Worm (Caenorhabditis elegans): Measurements from ENCODE around the gene T04H1.5.

Gene T04H1.5

ce11 chrV:12255343-12255742 lies 4.2 kb downstream of the T04H1.5 start, which contains the start of gene T04H1.12:
T04H1.12 (plus strand) TSS chrV:12255643.
- no peak for TF ChIP-seq jun-1 (tag; optimal IDR thresholded peaks at IDR 0.05)
- TF ChIP-seq nfya-1 (tag; optimal IDR thresholded peaks at IDR 0.05; ENCODE audit: insufficient read depth), result no peak
- no peak for TF ChIP-seq pha-4 (tag; optimal IDR thresholded peaks at IDR 0.05)
- TF ChIP-seq egl-5 (tag; optimal IDR thresholded peaks at IDR 0.05), result no peak
- no peak for TF ChIP-seq mdl-1 (tag; optimal IDR thresholded peaks at IDR 0.05)
- no peak for TF ChIP-seq nhr-28 (tag; optimal IDR thresholded peaks at IDR 0.05)

ce11 chrV:12256398-12256797 lies 5.3 kb downstream of the T04H1.5 start, which contains the start of gene ugt-55:
ugt-55 (plus strand) TSS chrV:12256698.
- no peak for TF ChIP-seq nhr-237 (tag; optimal IDR thresholded peaks at IDR 0.05)
- no peak for TF ChIP-seq lin-15B (tag; optimal IDR thresholded peaks at IDR 0.05)
- TF ChIP-seq ztf-11 (tag; optimal IDR thresholded peaks at IDR 0.05), result no peak

DNA sequence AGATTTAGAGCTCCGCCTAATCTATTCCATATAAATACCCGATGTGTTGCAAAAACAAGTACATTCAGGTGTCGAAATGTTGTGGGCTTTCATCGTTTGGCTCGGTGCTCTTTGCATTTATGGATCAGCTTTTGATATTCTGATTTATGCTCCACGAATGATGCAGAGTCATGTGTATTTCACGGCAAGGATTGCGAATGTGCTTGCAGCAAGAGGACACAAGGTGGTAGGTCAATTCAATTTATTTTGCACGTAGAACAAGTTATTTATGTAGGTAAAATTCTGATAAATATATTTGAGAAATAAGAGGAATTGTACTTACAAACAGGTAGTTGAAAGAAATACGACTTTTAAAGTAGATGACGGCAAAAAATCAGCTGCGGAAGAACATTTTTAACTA lies 7.8 kb downstream of the T04H1.5 start, which contains the start of gene ugt-56:
TSS of gene ugt-56 (plus strand) at position 61 of the 400 bp plus-strand sequence.
- TF ChIP-seq tbx-2 (tag; optimal IDR thresholded peaks at IDR 0.05), result no peak
- no peak for TF ChIP-seq fkh-2 (tag; optimal IDR thresholded peaks at IDR 0.05)
- no peak for TF ChIP-seq R02D3.7 (tag; optimal IDR thresholded peaks at IDR 0.05)
- no peak for TF ChIP-seq ZK546.5 (tag; optimal IDR thresholded peaks at IDR 0.05)
- no peak for TF ChIP-seq eor-1 (tag; optimal IDR thresholded peaks at IDR 0.05)
- no peak for TF ChIP-seq nhr-237 (tag; optimal IDR thresholded peaks at IDR 0.05)
- no peak for TF ChIP-seq nhr-77 (tag; optimal IDR thresholded peaks at IDR 0.05)
- TF ChIP-seq unc-62 (GFP tag; optimal IDR thresholded peaks at IDR 0.05), result no peak
- no peak for TF ChIP-seq nhr-76 (tag; optimal IDR thresholded peaks at IDR 0.05)
- no peak for TF ChIP-seq elt-3 (tag; optimal IDR thresholded peaks at IDR 0.05)
- TF ChIP-seq nhr-25 (tag; optimal IDR thresholded peaks at IDR 0.05), result no peak
- TF ChIP-seq ceh-82 (tag; optimal IDR thresholded peaks at IDR 0.05), result no peak
- TF ChIP-seq pqm-1 (tag; optimal IDR thresholded peaks at IDR 0.05), result no peak
- TF ChIP-seq sea-2 (GFP tag; optimal IDR thresholded peaks at IDR 0.05), result no peak
- no peak for TF ChIP-seq nhr-28 (tag; optimal IDR thresholded peaks at IDR 0.05)

DNA sequence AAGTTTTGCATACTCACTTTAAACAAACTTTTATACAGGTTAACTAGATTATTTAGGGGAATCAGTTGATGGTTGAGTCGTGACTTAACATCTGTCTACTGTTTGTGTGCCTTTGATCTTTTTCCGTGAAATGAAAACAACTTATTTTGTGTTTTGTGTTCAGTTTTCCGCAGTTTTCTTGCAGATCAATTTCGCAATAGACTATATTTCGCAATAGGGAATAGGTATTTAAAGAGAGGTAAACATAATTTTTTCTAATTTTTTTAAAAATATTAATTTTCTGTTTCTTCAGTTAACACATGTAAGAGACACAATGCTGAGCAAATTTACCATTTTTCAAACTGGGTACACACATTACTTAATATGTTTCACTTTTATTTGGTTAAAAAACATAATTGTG lies 10.2 kb downstream of the T04H1.5 start, which contains the start of gene tbb-6:
TSS of gene tbb-6 (plus strand) at position 155 of the 400 bp plus-strand sequence.
- TF ChIP-seq fkh-10 (GFP tag; optimal IDR thresholded peaks at IDR 0.05) (no peak), nfya-1 (tag; optimal IDR thresholded peaks at IDR 0.05; ENCODE audit: insufficient read depth) (no peak), snpc-4 (tag; optimal IDR thresholded peaks at IDR 0.05) (no peak), nhr-28 (tag; optimal IDR thresholded peaks at IDR 0.05) (no peak), ceh-9 (tag; optimal IDR thresholded peaks at IDR 0.05) (no peak), nhr-76 (tag; optimal IDR thresholded peaks at IDR 0.05) (no peak), elt-1 (tag; optimal IDR thresholded peaks at IDR 0.05) (no peak), ama-1 (optimal IDR thresholded peaks at IDR 0.05) (no peak), nhr-11 (tag; optimal IDR thresholded peaks at IDR 0.05) (no peak), lin-39 (tag; optimal IDR thresholded peaks at IDR 0.05) (no peak), lin-15B (tag; optimal IDR thresholded peaks at IDR 0.05) (no peak), nhr-77 (tag; optimal IDR thresholded peaks at IDR 0.05) (no peak), nhr-237 (tag; optimal IDR thresholded peaks at IDR 0.05) (no peak), ztf-4 (tag; optimal IDR thresholded peaks at IDR 0.05) (no peak), ceh-28 (tag; optimal IDR thresholded peaks at IDR 0.05) (no peak), tbx-2 (tag; optimal IDR thresholded peaks at IDR 0.05) (no peak), elt-3 (tag; optimal IDR thresholded peaks at IDR 0.05) (no peak), pha-4 (tag; optimal IDR thresholded peaks at IDR 0.05) (no peak), lsy-12 (tag; optimal IDR thresholded peaks at IDR 0.05) (no peak)

ce11 chrV:12263723-12264122 lies 12.6 kb downstream of the T04H1.5 start, which contains the start of gene ssp-35:
ssp-35 (minus strand) TSS chrV:12263823.
- TF ChIP-seq ceh-28 (tag; optimal IDR thresholded peaks at IDR 0.05) (no peak), nhr-76 (tag; optimal IDR thresholded peaks at IDR 0.05) (no peak), fos-1 (tag; optimal IDR thresholded peaks at IDR 0.05) (no peak), mml-1 (tag; optimal IDR thresholded peaks at IDR 0.05) (no peak), nhr-28 (tag; optimal IDR thresholded peaks at IDR 0.05) (no peak), nhr-43 (tag; optimal IDR thresholded peaks at IDR 0.05; ENCODE audit: poor library complexity, severe bottlenecking) (no peak), lsy-12 (tag; optimal IDR thresholded peaks at IDR 0.05) (no peak), nhr-25 (tag; optimal IDR thresholded peaks at IDR 0.05) (no peak), R02D3.7 (tag; optimal IDR thresholded peaks at IDR 0.05) (no peak), zag-1 (tag; optimal IDR thresholded peaks at IDR 0.05) (no peak), ama-1 (optimal IDR thresholded peaks at IDR 0.05) (no peak), nhr-77 (tag; optimal IDR thresholded peaks at IDR 0.05) (no peak), mdl-1 (tag; optimal IDR thresholded peaks at IDR 0.05) (no peak), lin-15B (tag; optimal IDR thresholded peaks at IDR 0.05) (no peak), jun-1 (tag; optimal IDR thresholded peaks at IDR 0.05) (no peak), tbx-2 (tag; optimal IDR thresholded peaks at IDR 0.05) (no peak)
